Fruit fly (Drosophila melanogaster): ENCODE data around the gene CG17637.

DNA sequence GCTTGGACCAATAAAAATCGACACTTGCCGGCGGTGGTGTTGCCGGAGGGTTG lies 22.0 kb downstream of the CG17637 start, which contains the start of gene Pss:
- no peak for TF ChIP-seq sage (GFP tag; optimal IDR thresholded peaks at IDR 0.05)
- TF ChIP-seq Mio (GFP tag; optimal IDR thresholded peaks at IDR 0.05), result no peak
- no peak for TF ChIP-seq brk (GFP tag; optimal IDR thresholded peaks at IDR 0.05)
- TF ChIP-seq N (GFP tag; optimal IDR thresholded peaks at IDR 0.05), result no peak
- no peak for TF ChIP-seq Dfd (GFP tag; optimal IDR thresholded peaks at IDR 0.05)
- TF ChIP-seq psq (GFP tag; optimal IDR thresholded peaks at IDR 0.05), result no peak
- no peak for TF ChIP-seq usp (GFP tag; optimal IDR thresholded peaks at IDR 0.05)
- no peak for TF ChIP-seq jim (GFP tag; optimal IDR thresholded peaks at IDR 0.05)
- TF ChIP-seq sv (GFP tag; optimal IDR thresholded peaks at IDR 0.05), result no peak
- no peak for TF ChIP-seq fru (GFP tag; optimal IDR thresholded peaks at IDR 0.05)

All from whole organism, wandering third instar larva.